Worm (Caenorhabditis elegans) whole organism, L1 larva: ENCODE results near the gene W09D6.1.

Source experiments
- Y116A8C.19 ChIP-seq: sonication (generic microtip); optimal IDR thresholded peaks from 2 replicates; lab custom pipeline; 2016; ENCODE audit warnings: missing compliant biosample characterization, missing genetic modification characterization, borderline replicate concordance
- aha-1 ChIP-seq: fragments of 150-350 bp; optimal IDR thresholded peaks from 2 replicates; lab custom pipeline; 2014; ENCODE audit warnings: missing biosample characterization, missing genetic modification characterization
- alr-1 ChIP-seq: fragments of 200-800 bp; sonication (Bioruptor generic); optimal IDR thresholded peaks from 2 replicates; lab custom pipeline; 2018; ENCODE audit warnings: borderline replicate concordance, mild to moderate bottlenecking, missing genetic modification characterization, missing compliant biosample characterization
- ama-1 ChIP-seq: fragments of 150-350 bp; optimal IDR thresholded peaks from 2 replicates; lab custom pipeline; 2014
- ceh-82 ChIP-seq, 3 experiments: fragments of 150-350 bp in 1 of 3; sonication (generic microtip) in 2 of 3; optimal IDR thresholded peaks; 2 replicates each; lab custom pipeline; 2014 to 2017; ENCODE audit warnings: missing biosample characterization in 3 of 3, missing genetic modification characterization in 3 of 3
- ceh-88 ChIP-seq: fragments of 200-800 bp; sonication (Bioruptor generic); IDR thresholded peaks from 2 replicates; pipeline ENCODE4 v1.3.6; 2022; ENCODE audit warnings: missing genetic modification characterization, missing compliant biosample characterization
- ces-1 ChIP-seq: fragments of 150-350 bp; optimal IDR thresholded peaks from 2 replicates; lab custom pipeline; 2014; ENCODE audit warnings: missing biosample characterization, missing genetic modification reagents, missing genetic modification characterization
- efl-1 ChIP-seq, 4 experiments: fragments of 150-350 bp; optimal IDR thresholded peaks in 3 of 4; peaks in 1 of 4; 1 replicate in 1 of 4; 2 replicates in 3 of 4; lab custom pipeline; 2014; ENCODE audit warnings: missing biosample characterization in 2 of 4, missing genetic modification characterization in 2 of 4, missing genetic modification reagents in 2 of 4
- egl-27 ChIP-seq, 2 experiments: fragments of 150-350 bp in 1 of 2; sonication (generic microtip); optimal IDR thresholded peaks; 3 replicates each; lab custom pipeline; 2017 to 2018; ENCODE audit warnings: missing biosample characterization in 2 of 2, missing genetic modification characterization in 2 of 2, missing genetic modification reagents in 2 of 2
- elt-3 ChIP-seq, 6 experiments: fragments of 150-350 bp in 1 of 6; sonication (generic microtip); optimal IDR thresholded peaks; 2 replicates each; lab custom pipeline; 2017 to 2018; ENCODE audit warnings: missing biosample characterization in 6 of 6, missing genetic modification characterization in 6 of 6, inconsistent platforms in 1 of 6
- ets-5 ChIP-seq: fragments of 200-800 bp; sonication (Bioruptor generic); IDR thresholded peaks from 2 replicates; pipeline ENCODE4 v1.3.6; 2022; ENCODE audit warnings: missing genetic modification characterization, missing compliant biosample characterization
- fos-1 ChIP-seq: fragments of 150-350 bp; optimal IDR thresholded peaks from 2 replicates; lab custom pipeline; 2014; ENCODE audit warnings: missing biosample characterization, missing genetic modification characterization
- hlh-17 ChIP-seq: fragments of 200-800 bp; sonication (Bioruptor generic); optimal IDR thresholded peaks from 2 replicates; lab custom pipeline; 2018; ENCODE audit warnings: missing genetic modification characterization, mild to moderate bottlenecking, missing compliant biosample characterization, moderate library complexity, borderline replicate concordance
- hpl-2 ChIP-seq: fragments of 150-350 bp; optimal IDR thresholded peaks from 2 replicates; lab custom pipeline; 2014; ENCODE audit warnings: missing biosample characterization, missing genetic modification reagents, missing genetic modification characterization
- lin-35 ChIP-seq, 2 experiments: fragments of 150-350 bp; optimal IDR thresholded peaks; 2 replicates each; lab custom pipeline; 2014; ENCODE audit warnings: missing biosample characterization in 2 of 2, missing genetic modification characterization in 2 of 2, missing genetic modification reagents in 2 of 2
- mab-9 ChIP-seq: fragments of 200-800 bp; sonication (Bioruptor generic); IDR thresholded peaks from 2 replicates; pipeline ENCODE4 v1.3.6; 2022; ENCODE audit warnings: missing genetic modification reagents, missing genetic modification characterization, missing compliant biosample characterization
- mep-1 ChIP-seq: fragments of 150-350 bp; optimal IDR thresholded peaks from 2 replicates; lab custom pipeline; 2014; ENCODE audit warnings: missing biosample characterization, missing genetic modification characterization
- nhr-12 ChIP-seq: sonication (generic microtip); optimal IDR thresholded peaks from 2 replicates; lab custom pipeline; 2017; ENCODE audit warnings: missing biosample characterization, missing genetic modification characterization
- nhr-19 ChIP-seq: fragments of 200-800 bp; sonication (Bioruptor generic); conservative IDR thresholded peaks from 2 replicates; pipeline ENCODE4 v1.3.6; 2022; ENCODE audit warnings: missing genetic modification characterization, missing compliant biosample characterization
- nhr-20 ChIP-seq: sonication (generic microtip); optimal IDR thresholded peaks from 2 replicates; lab custom pipeline; 2016; ENCODE audit warnings: mild to moderate bottlenecking, missing genetic modification characterization, missing compliant biosample characterization
- nhr-237 ChIP-seq: fragments of 150-350 bp; optimal IDR thresholded peaks from 2 replicates; lab custom pipeline; 2014; ENCODE audit warnings: missing biosample characterization, missing genetic modification characterization
- nhr-47 ChIP-seq: sonication (generic microtip); optimal IDR thresholded peaks from 2 replicates; lab custom pipeline; 2016; ENCODE audit warnings: mild to moderate bottlenecking, missing genetic modification characterization, moderate library complexity, missing compliant biosample characterization
- nhr-84 ChIP-seq: sonication (generic microtip); optimal IDR thresholded peaks from 2 replicates; lab custom pipeline; 2017; ENCODE audit warnings: missing biosample characterization, missing genetic modification characterization
- nhr-85 ChIP-seq: sonication (generic microtip); peaks from one replicate; lab custom pipeline; 2016; ENCODE audit warnings: missing genetic modification characterization, inconsistent platforms, missing compliant biosample characterization
- nhr-90 ChIP-seq: sonication (generic microtip); optimal IDR thresholded peaks from 2 replicates; lab custom pipeline; 2016; ENCODE audit warnings: mild to moderate bottlenecking, missing genetic modification characterization, missing compliant biosample characterization; ENCODE audit not compliant: poor library complexity
- snpc-4 ChIP-seq: fragments of 150-350 bp; optimal IDR thresholded peaks from 2 replicates; lab custom pipeline; 2014; ENCODE audit warnings: missing biosample characterization, missing genetic modification characterization
- snu-23 ChIP-seq: sonication (generic microtip); optimal IDR thresholded peaks from 2 replicates; lab custom pipeline; 2016; ENCODE audit warnings: missing genetic modification characterization, missing compliant biosample characterization
- sox-4 ChIP-seq: sonication (generic microtip); optimal IDR thresholded peaks from 2 replicates; lab custom pipeline; 2016; ENCODE audit warnings: missing genetic modification characterization, missing compliant biosample characterization
- sptf-1 ChIP-seq: fragments of 150-350 bp; optimal IDR thresholded peaks from 2 replicates; lab custom pipeline; 2014; ENCODE audit warnings: missing biosample characterization, missing genetic modification characterization
- sup-37 ChIP-seq: fragments of 200-800 bp; sonication (Bioruptor generic); optimal IDR thresholded peaks from 2 replicates; lab custom pipeline; 2018; ENCODE audit warnings: mild to moderate bottlenecking, missing genetic modification characterization, missing compliant biosample characterization
- tbx-2 ChIP-seq: sonication (generic microtip); optimal IDR thresholded peaks from 2 replicates; lab custom pipeline; 2016; ENCODE audit warnings: missing genetic modification characterization, missing compliant biosample characterization
- tlp-1 ChIP-seq: fragments of 150-350 bp; optimal IDR thresholded peaks from 2 replicates; lab custom pipeline; 2014; ENCODE audit warnings: missing biosample characterization, missing genetic modification characterization
- vab-15 ChIP-seq: sonication (generic microtip); optimal IDR thresholded peaks from 2 replicates; lab custom pipeline; 2017; ENCODE audit warnings: missing genotype, mild to moderate bottlenecking, missing genetic modification characterization, missing compliant biosample characterization
- xbp-1 ChIP-seq: sonication (generic microtip); optimal IDR thresholded peaks from 2 replicates; lab custom pipeline; 2016; ENCODE audit warnings: missing genetic modification characterization, missing compliant biosample characterization

Gene W09D6.1

ce11 chrIII:11074214-11074613 lies 5.6 kb downstream of the W09D6.1 start, which contains the start of gene str-261:
str-261 (plus strand) TSS chrIII:11074514.
- TF ChIP-seq hlh-17 (GFP tag; lab: Kevin White, UChicago) = no peak
- TF ChIP-seq efl-1 (optimal IDR thresholded peaks at IDR 0.05; lab: Kevin White, UChicago) = no peak
- peak in 1 of 2 experiments; percentile 13 for TF ChIP-seq efl-1 (GFP tag; optimal IDR thresholded peaks at IDR 0.05 in 1 of 2; lab: Kevin White, UChicago)

- TF ChIP-seq sptf-1 (tag; lab: Kevin White, UChicago) (no peak), tlp-1 (tag; lab: Kevin White, UChicago) (no peak), tbx-2 (no peak), mep-1 (tag; lab: Kevin White, UChicago) (no peak), ets-5 (no peak), alr-1 (tag; lab: Kevin White, UChicago) (no peak), ceh-82 (tag; optimal IDR thresholded peaks at IDR 0.05; lab: Kevin White, UChicago) (no peak), xbp-1 (no peak), hpl-2 (no peak), ces-1 (GFP tag; lab: Kevin White, UChicago) (no peak), aha-1 (no peak)
- TF ChIP-seq, all 84 proteins: peak for 0
Observed at ce11 chrIII:11076743-11077142, 8.1 kb downstream of the W09D6.1 start.

ce11 chrIII:11077404-11077803 lies 8.8 kb downstream of the W09D6.1 start, which contains the start of gene str-246:
str-246 (plus strand) TSS chrIII:11077704.
- TF ChIP-seq sox-4 (tag; lab: Kevin White, UChicago) (no peak), ceh-82 (tag; optimal IDR thresholded peaks at IDR 0.05; lab: Kevin White, UChicago) (no peak), tbx-2 (no peak), aha-1 (no peak), ceh-88 (no peak), snpc-4 (no peak)

- TF ChIP-seq nhr-47 (tag; lab: Kevin White, UChicago) (no peak), hlh-17 (GFP tag; lab: Kevin White, UChicago) (no peak), elt-3 (tag; optimal IDR thresholded peaks at IDR 0.05; lab: Kevin White, UChicago) (no peak), sup-37 (GFP tag; lab: Kevin White, UChicago) (no peak), snu-23 (no peak), mab-9 (GFP tag; lab: Robert Waterston, UW) (no peak), lin-35 (GFP tag; optimal IDR thresholded peaks at IDR 0.05; lab: Kevin White, UChicago) (no peak), nhr-84 (no peak), Y116A8C.19 (tag; lab: Kevin White, UChicago) (no peak), nhr-20 (tag; lab: Kevin White, UChicago) (no peak), ets-5 (no peak), nhr-12 (tag; lab: Kevin White, UChicago) (no peak), ama-1 (lab: Kevin White, UChicago) (no peak), ceh-82 (tag; optimal IDR thresholded peaks at IDR 0.05; lab: Kevin White, UChicago) (no peak), egl-27 (tag; optimal IDR thresholded peaks at IDR 0.05; lab: Kevin White, UChicago) (no peak)
Observed at ce11 chrIII:11079445-11079844, 10.8 kb downstream of the W09D6.1 start, which contains the start of gene W09D6.4. W09D6.4 (plus strand) TSS chrIII:11079745.

- peak; percentile 28 for TF ChIP-seq nhr-85
- TF ChIP-seq fos-1 = no peak
- TF ChIP-seq vab-15 (tag; lab: Kevin White, UChicago) = no peak
- TF ChIP-seq nhr-84 = no peak
- TF ChIP-seq nhr-19 (GFP tag; lab: Robert Waterston, UW) = no peak
- no peak for TF ChIP-seq snpc-4
- no peak for TF ChIP-seq alr-1 (tag; lab: Kevin White, UChicago)
- no peak for TF ChIP-seq efl-1 (optimal IDR thresholded peaks at IDR 0.05; lab: Kevin White, UChicago)
- TF ChIP-seq efl-1 (GFP tag; optimal IDR thresholded peaks at IDR 0.05 in 1 of 2; lab: Kevin White, UChicago) = peak in 1 of 2 experiments; percentile 79
- no peak for TF ChIP-seq nhr-90 (tag; lab: Kevin White, UChicago)
- no peak for TF ChIP-seq nhr-237
- TF ChIP-seq, all 84 proteins: peak for 2
Observed at ce11 chrIII:11082604-11083003, 14.0 kb downstream of the W09D6.1 start.
